ENCODE assay signal across 2 worm cellular contexts in genomic region chrIII:2330389-2330788, ce11.
TF ChIP-seq lines count a peak whose summit lies in the region.

No protein-coding gene starts in this region.

TF ChIP-seq in whole organism, early embryonic, 17 proteins besides CTCF, POLR2A, EP300 and RAD21:
- TF ChIP-seq F13C5.2 (tag; optimal IDR thresholded peaks at IDR 0.05; lab: Kevin White, UChicago) (no peak), flt-1 (GFP tag; IDR thresholded peaks at IDR 0.05; lab: Robert Waterston, UW) (no peak), ceh-36 (tag; optimal IDR thresholded peaks at IDR 0.05; lab: Kevin White, UChicago) (peak; percentile 43), ama-1 (optimal IDR thresholded peaks at IDR 0.05; lab: Kevin White, UChicago) (no peak), sea-1 (GFP tag; conservative IDR thresholded peaks at IDR 0.05; lab: Robert Waterston, UW) (no peak), ceh-13 (GFP tag; optimal IDR thresholded peaks at IDR 0.05; lab: Kevin White, UChicago) (no peak)

TF ChIP-seq in whole organism, young adult, 124 proteins besides CTCF, POLR2A, EP300 and RAD21:
- TF ChIP-seq egrh-3 (GFP tag; IDR thresholded peaks at IDR 0.05; lab: Robert Waterston, UW) (no peak), egl-44 (GFP tag; IDR thresholded peaks at IDR 0.05; lab: Robert Waterston, UW) (no peak), F23B12.7 (tag; optimal IDR thresholded peaks at IDR 0.05; lab: Kevin White, UChicago; ENCODE audit: insufficient read depth) (no peak), ekl-4 (GFP tag; IDR thresholded peaks at IDR 0.05; lab: Robert Waterston, UW) (no peak), athp-1 (tag; optimal IDR thresholded peaks at IDR 0.05; lab: Kevin White, UChicago) (no peak), F22D6.2 (tag; optimal IDR thresholded peaks at IDR 0.05; lab: Kevin White, UChicago) (no peak), nfyb-1 (GFP tag; IDR thresholded peaks at IDR 0.05; lab: Robert Waterston, UW) (no peak), lsl-1 (GFP tag; optimal IDR thresholded peaks at IDR 0.05; lab: Kevin White, UChicago) (peak; percentile 77), pbrm-1 (GFP tag; IDR thresholded peaks at IDR 0.05; lab: Robert Waterston, UW) (no peak), mcd-1 (GFP tag; IDR thresholded peaks at IDR 0.05; lab: Robert Waterston, UW) (peak; percentile 29; the same call in 1 of the 2 replicates), F33H1.4 (GFP tag; IDR thresholded peaks at IDR 0.05; lab: Robert Waterston, UW) (peak; percentile 27; the same call in 1 of the 2 replicates), F55B11.4 (tag; optimal IDR thresholded peaks at IDR 0.05; lab: Kevin White, UChicago; ENCODE audit: borderline replicate concordance, insufficient read depth) (no peak), snpc-4 (GFP tag; optimal IDR thresholded peaks at IDR 0.05; lab: Kevin White, UChicago) (no peak), snpc-4 (tag; optimal IDR thresholded peaks at IDR 0.05; lab: Kevin White, UChicago) (no peak), T07F8.4 (tag; optimal IDR thresholded peaks at IDR 0.05; lab: Kevin White, UChicago) (no peak), sea-2 (GFP tag; IDR thresholded peaks at IDR 0.05; lab: Robert Waterston, UW) (no peak), B0261.1 (tag; optimal IDR thresholded peaks at IDR 0.05; lab: Kevin White, UChicago) (no peak), madf-8 (GFP tag; conservative IDR thresholded peaks at IDR 0.05; lab: Robert Waterston, UW) (no peak), madf-6 (GFP tag; IDR thresholded peaks at IDR 0.05; lab: Robert Waterston, UW) (peak; percentile 12; the same call in 1 of the 2 replicates), let-607 (tag; optimal IDR thresholded peaks at IDR 0.05; lab: Kevin White, UChicago) (no peak), attf-5 (GFP tag; optimal IDR thresholded peaks at IDR 0.05; lab: Kevin White, UChicago) (no peak), die-1 (tag; optimal IDR thresholded peaks at IDR 0.05; lab: Kevin White, UChicago) (no peak), snpc-1.1 (tag; optimal IDR thresholded peaks at IDR 0.05; lab: Kevin White, UChicago; ENCODE audit: insufficient read depth) (no peak), snpc-3.4 (tag; optimal IDR thresholded peaks at IDR 0.05; lab: Kevin White, UChicago) (no peak), B0019.2 (GFP tag; conservative IDR thresholded peaks at IDR 0.05; lab: Robert Waterston, UW) (no peak)
